Fruit fly (Drosophila melanogaster): ENCODE measurements around the gene Ho.

- TF ChIP-seq Hr39 (GFP tag; optimal IDR thresholded peaks at IDR 0.05) (no peak), pdm3 (GFP tag; optimal IDR thresholded peaks at IDR 0.05) (peak; percentile 59), CG6808 (GFP tag; optimal IDR thresholded peaks at IDR 0.05) (peak; percentile 55), CG7368 (GFP tag; optimal IDR thresholded peaks at IDR 0.05) (no peak), CG3032 (tag; optimal IDR thresholded peaks at IDR 0.05) (peak; percentile 53), Eip93F (GFP tag; optimal IDR thresholded peaks at IDR 0.05) (no peak), CG16779 (tag; optimal IDR thresholded peaks at IDR 0.05) (no peak), CG6854 (GFP tag; optimal IDR thresholded peaks at IDR 0.05) (no peak), Blimp-1 (GFP tag; optimal IDR thresholded peaks at IDR 0.05) (no peak), OdsH (GFP tag; optimal IDR thresholded peaks at IDR 0.05) (peak; percentile 43), topi (GFP tag; optimal IDR thresholded peaks at IDR 0.05) (peak; percentile 6)
Measured at dm6 chr3R:11661712-11662111, 17.8 kb upstream of the Ho start.
